Worm (Caenorhabditis elegans) whole organism, L1 larva: Measurements from ENCODE around the gene Y62F5A.9.
"Not testable (repeated sequence)": the region's sequence is repeated elsewhere in the genome, so short reads cannot be mapped to it uniquely, and the experiment has no call there.

Experiments
- C04F5.9 ChIP-seq: sonication (generic microtip); optimal IDR thresholded peaks from 2 replicates; lab custom pipeline; 2016; ENCODE audit warnings: missing genetic modification characterization, missing compliant biosample characterization
- C16A3.4 ChIP-seq: fragments of 150-350 bp; optimal IDR thresholded peaks from 2 replicates; lab custom pipeline; 2014; ENCODE audit warnings: missing biosample characterization, missing genetic modification characterization
- C34B4.2 ChIP-seq: sonication (generic microtip); optimal IDR thresholded peaks from 2 replicates; lab custom pipeline; 2017; ENCODE audit warnings: mild to moderate bottlenecking, missing genetic modification characterization, missing compliant biosample characterization
- aha-1 ChIP-seq: fragments of 150-350 bp; optimal IDR thresholded peaks from 2 replicates; lab custom pipeline; 2014; ENCODE audit warnings: missing biosample characterization, missing genetic modification characterization
- aly-2 ChIP-seq: fragments of 150-350 bp; optimal IDR thresholded peaks from 2 replicates; lab custom pipeline; 2014; ENCODE audit warnings: missing biosample characterization, missing genetic modification characterization
- ama-1 ChIP-seq: fragments of 150-350 bp; optimal IDR thresholded peaks from 2 replicates; lab custom pipeline; 2014
- dpl-1 ChIP-seq, 3 experiments: fragments of 150-350 bp in 2 of 3; sonication (generic microtip) in 1 of 3; optimal IDR thresholded peaks; 2 replicates each; lab custom pipeline; 2014 to 2017; ENCODE audit warnings: missing biosample characterization in 3 of 3, missing genetic modification characterization in 3 of 3, missing genetic modification reagents in 3 of 3
- dsc-1 ChIP-seq: sonication (generic microtip); optimal IDR thresholded peaks from 2 replicates; lab custom pipeline; 2016; ENCODE audit warnings: mild to moderate bottlenecking, missing genetic modification characterization, missing compliant biosample characterization
- elt-3 ChIP-seq, 6 experiments: fragments of 150-350 bp in 1 of 6; sonication (generic microtip); optimal IDR thresholded peaks; 2 replicates each; lab custom pipeline; 2017 to 2018; ENCODE audit warnings: missing biosample characterization in 6 of 6, missing genetic modification characterization in 6 of 6, inconsistent platforms in 1 of 6
- grh-1 ChIP-seq: fragments of 200-800 bp; sonication (Bioruptor generic); IDR thresholded peaks from 2 replicates; pipeline ENCODE4 v1.3.6; 2022; ENCODE audit warnings: missing genetic modification reagents, missing genetic modification characterization, missing compliant biosample characterization
- hlh-17 ChIP-seq: fragments of 200-800 bp; sonication (Bioruptor generic); optimal IDR thresholded peaks from 2 replicates; lab custom pipeline; 2018; ENCODE audit warnings: missing genetic modification characterization, mild to moderate bottlenecking, missing compliant biosample characterization, moderate library complexity, borderline replicate concordance
- hlh-4 ChIP-seq: sonication (generic microtip); optimal IDR thresholded peaks from 2 replicates; lab custom pipeline; 2016; ENCODE audit warnings: mild to moderate bottlenecking, missing genetic modification characterization, missing compliant biosample characterization
- hpl-2 ChIP-seq: fragments of 150-350 bp; optimal IDR thresholded peaks from 2 replicates; lab custom pipeline; 2014; ENCODE audit warnings: missing biosample characterization, missing genetic modification reagents, missing genetic modification characterization
- irx-1 ChIP-seq: sonication (generic microtip); optimal IDR thresholded peaks from 2 replicates; lab custom pipeline; 2016; ENCODE audit warnings: missing genetic modification characterization, missing compliant biosample characterization
- isw-1 ChIP-seq: fragments of 200-800 bp; sonication (Bioruptor generic); IDR thresholded peaks from 2 replicates; pipeline ENCODE4 v1.3.6; 2022; ENCODE audit warnings: missing genetic modification characterization, missing compliant biosample characterization
- jun-1 ChIP-seq: fragments of 150-350 bp; optimal IDR thresholded peaks from 2 replicates; lab custom pipeline; 2014; ENCODE audit warnings: missing biosample characterization, missing genetic modification reagents, missing genetic modification characterization
- lin-13 ChIP-seq: fragments of 150-350 bp; optimal IDR thresholded peaks from 2 replicates; lab custom pipeline; 2014; ENCODE audit warnings: missing biosample characterization, missing genetic modification reagents, missing genetic modification characterization
- lin-14 ChIP-seq: fragments of 200-800 bp; sonication (Bioruptor generic); optimal IDR thresholded peaks from 2 replicates; lab custom pipeline; 2018; ENCODE audit warnings: mild to moderate bottlenecking, missing genetic modification characterization, moderate library complexity, missing compliant biosample characterization
- lin-35 ChIP-seq, 2 experiments: fragments of 150-350 bp; optimal IDR thresholded peaks; 2 replicates each; lab custom pipeline; 2014; ENCODE audit warnings: missing biosample characterization in 2 of 2, missing genetic modification characterization in 2 of 2, missing genetic modification reagents in 2 of 2
- lir-3 ChIP-seq: sonication (generic microtip); optimal IDR thresholded peaks from 2 replicates; lab custom pipeline; 2016; ENCODE audit warnings: mild to moderate bottlenecking, missing genetic modification characterization, moderate library complexity, missing compliant biosample characterization; ENCODE audit not compliant: poor library complexity
- lsy-2 ChIP-seq, 2 experiments: fragments of 150-350 bp; optimal IDR thresholded peaks; 2 replicates each; lab custom pipeline; 2014; ENCODE audit warnings: missing biosample characterization in 2 of 2, missing genetic modification characterization in 2 of 2
- mab-9 ChIP-seq: fragments of 200-800 bp; sonication (Bioruptor generic); IDR thresholded peaks from 2 replicates; pipeline ENCODE4 v1.3.6; 2022; ENCODE audit warnings: missing genetic modification reagents, missing genetic modification characterization, missing compliant biosample characterization
- mef-2 ChIP-seq: fragments of 150-350 bp; optimal IDR thresholded peaks from 2 replicates; lab custom pipeline; 2014; ENCODE audit warnings: missing biosample characterization, missing genetic modification characterization
- nhr-11 ChIP-seq: fragments of 150-350 bp; optimal IDR thresholded peaks from 2 replicates; lab custom pipeline; 2014; ENCODE audit warnings: missing biosample characterization, missing genetic modification characterization
- nhr-12 ChIP-seq: sonication (generic microtip); optimal IDR thresholded peaks from 2 replicates; lab custom pipeline; 2017; ENCODE audit warnings: missing biosample characterization, missing genetic modification characterization
- nhr-19 ChIP-seq: fragments of 200-800 bp; sonication (Bioruptor generic); conservative IDR thresholded peaks from 2 replicates; pipeline ENCODE4 v1.3.6; 2022; ENCODE audit warnings: missing genetic modification characterization, missing compliant biosample characterization
- nhr-20 ChIP-seq: sonication (generic microtip); optimal IDR thresholded peaks from 2 replicates; lab custom pipeline; 2016; ENCODE audit warnings: mild to moderate bottlenecking, missing genetic modification characterization, missing compliant biosample characterization
- nhr-28 ChIP-seq: fragments of 150-350 bp; optimal IDR thresholded peaks from 2 replicates; lab custom pipeline; 2014; ENCODE audit warnings: missing biosample characterization, missing genetic modification characterization
- nhr-47 ChIP-seq: sonication (generic microtip); optimal IDR thresholded peaks from 2 replicates; lab custom pipeline; 2016; ENCODE audit warnings: mild to moderate bottlenecking, missing genetic modification characterization, moderate library complexity, missing compliant biosample characterization
- nhr-71 ChIP-seq: sonication (generic microtip); optimal IDR thresholded peaks from 2 replicates; lab custom pipeline; 2016; ENCODE audit warnings: mild to moderate bottlenecking, missing genetic modification characterization, moderate library complexity, missing compliant biosample characterization
- nhr-76 ChIP-seq: sonication (generic microtip); optimal IDR thresholded peaks from 2 replicates; lab custom pipeline; 2017; ENCODE audit warnings: missing biosample characterization, missing genetic modification characterization
- nhr-85 ChIP-seq: sonication (generic microtip); peaks from one replicate; lab custom pipeline; 2016; ENCODE audit warnings: missing genetic modification characterization, inconsistent platforms, missing compliant biosample characterization
- nhr-90 ChIP-seq: sonication (generic microtip); optimal IDR thresholded peaks from 2 replicates; lab custom pipeline; 2016; ENCODE audit warnings: mild to moderate bottlenecking, missing genetic modification characterization, missing compliant biosample characterization; ENCODE audit not compliant: poor library complexity
- pag-3 ChIP-seq: sonication (generic microtip); optimal IDR thresholded peaks from 2 replicates; lab custom pipeline; 2017; ENCODE audit warnings: missing genetic modification characterization, mild to moderate bottlenecking, missing compliant biosample characterization, antibody characterized with exemption, borderline replicate concordance; ENCODE audit not compliant: insufficient read depth
- rnt-1 ChIP-seq: sonication (generic microtip); optimal IDR thresholded peaks from 2 replicates; lab custom pipeline; 2016; ENCODE audit warnings: mild to moderate bottlenecking, missing genetic modification characterization, moderate library complexity, missing compliant biosample characterization
- skn-1 ChIP-seq: fragments of 150-350 bp; optimal IDR thresholded peaks from 2 replicates; lab custom pipeline; 2014; ENCODE audit warnings: missing biosample characterization, missing genetic modification characterization
- snpc-4 ChIP-seq: fragments of 150-350 bp; optimal IDR thresholded peaks from 2 replicates; lab custom pipeline; 2014; ENCODE audit warnings: missing biosample characterization, missing genetic modification characterization
- sptf-1 ChIP-seq: fragments of 150-350 bp; optimal IDR thresholded peaks from 2 replicates; lab custom pipeline; 2014; ENCODE audit warnings: missing biosample characterization, missing genetic modification characterization
- tlp-1 ChIP-seq: fragments of 150-350 bp; optimal IDR thresholded peaks from 2 replicates; lab custom pipeline; 2014; ENCODE audit warnings: missing biosample characterization, missing genetic modification characterization
- unc-130 ChIP-seq: fragments of 150-350 bp; optimal IDR thresholded peaks from 2 replicates; lab custom pipeline; 2017; ENCODE audit warnings: missing biosample characterization, missing genetic modification characterization, inconsistent platforms
- unc-86 ChIP-seq: sonication (generic microtip); optimal IDR thresholded peaks from 2 replicates; lab custom pipeline; 2016; ENCODE audit warnings: missing genetic modification characterization, missing compliant biosample characterization
- vab-15 ChIP-seq: sonication (generic microtip); optimal IDR thresholded peaks from 2 replicates; lab custom pipeline; 2017; ENCODE audit warnings: missing genotype, mild to moderate bottlenecking, missing genetic modification characterization, missing compliant biosample characterization
- xbp-1 ChIP-seq: sonication (generic microtip); optimal IDR thresholded peaks from 2 replicates; lab custom pipeline; 2016; ENCODE audit warnings: missing genetic modification characterization, missing compliant biosample characterization
- zag-1 ChIP-seq: fragments of 150-350 bp; optimal IDR thresholded peaks from 2 replicates; lab custom pipeline; 2014; ENCODE audit warnings: missing biosample characterization, missing genetic modification characterization
- zip-4 ChIP-seq: fragments of 200-800 bp; sonication (Bioruptor generic); optimal IDR thresholded peaks from 2 replicates; lab custom pipeline; 2018; ENCODE audit warnings: mild to moderate bottlenecking, missing genetic modification characterization, moderate library complexity, missing compliant biosample characterization
- ztf-11 ChIP-seq, 2 experiments: sonication (generic microtip); optimal IDR thresholded peaks; 2 replicates each; lab custom pipeline; 2016 to 2017; ENCODE audit warnings: missing genetic modification characterization in 2 of 2, missing biosample characterization in 1 of 2, missing compliant biosample characterization in 1 of 2

Gene Y62F5A.9

DNA sequence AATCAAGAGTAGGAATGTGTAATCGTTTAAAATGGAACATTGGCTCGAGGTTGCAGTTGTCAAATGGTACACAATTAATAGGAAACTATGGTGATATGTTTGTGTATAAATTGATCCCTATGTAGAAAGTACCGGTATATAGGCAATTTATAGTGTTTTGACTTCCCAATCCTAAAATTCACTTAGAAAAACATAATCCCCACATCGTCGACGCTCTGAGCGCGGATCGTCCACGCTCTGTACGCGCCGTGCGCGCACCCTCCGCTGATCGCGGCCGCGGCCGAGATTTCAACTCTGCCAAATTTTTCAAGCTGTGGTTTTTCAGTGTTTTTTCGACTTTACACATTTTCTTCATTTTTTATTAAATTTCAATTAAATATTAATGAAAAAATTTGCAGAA, 17.7 kb upstream of the Y62F5A.9 start, which contains the start of gene F54D5.17:
F54D5.17 (plus strand) TSS at position 301 of the 400 bp plus-strand sequence.
- TF ChIP-seq ztf-11 (tag; optimal IDR thresholded peaks at IDR 0.05; lab: Kevin White, UChicago) (no peak), aha-1 (tag; lab: Kevin White, UChicago) (no peak), nhr-19 (GFP tag; lab: Robert Waterston, UW) (no peak), hlh-4 (tag; lab: Kevin White, UChicago) (no peak), rnt-1 (tag; lab: Kevin White, UChicago) (no peak), vab-15 (tag; lab: Kevin White, UChicago) (no peak), jun-1 (tag; lab: Kevin White, UChicago) (no peak), tlp-1 (tag; lab: Kevin White, UChicago) (no peak), C34B4.2 (no peak), irx-1 (tag; lab: Kevin White, UChicago) (no peak), nhr-11 (no peak)

DNA sequence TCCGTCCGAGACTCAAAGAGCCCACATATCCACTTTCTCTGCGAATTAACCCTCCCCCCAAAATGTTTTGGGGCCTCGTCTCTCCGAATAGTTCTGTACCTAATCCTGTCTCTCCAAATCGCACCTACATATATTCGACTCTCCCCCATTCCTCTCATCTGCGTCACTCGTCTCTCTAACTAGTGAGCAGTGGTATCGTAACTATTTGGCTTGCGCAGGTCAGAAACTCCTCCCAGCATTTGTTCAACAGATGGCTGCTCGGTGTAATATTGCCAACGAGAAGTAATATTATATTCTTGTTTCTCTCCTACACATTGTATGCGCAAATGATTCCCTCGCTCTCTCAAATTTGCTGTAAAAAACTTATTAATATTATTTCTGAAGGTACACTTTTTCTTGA, 17.0 kb upstream of the Y62F5A.9 start, which contains the start of gene F54D5.24:
F54D5.24 (plus strand) TSS at position 316 of the 400 bp plus-strand sequence.
- TF ChIP-seq C04F5.9 (tag; lab: Kevin White, UChicago) (no peak), zag-1 (tag; lab: Kevin White, UChicago) (no peak), dpl-1 (GFP tag; optimal IDR thresholded peaks at IDR 0.05; lab: Kevin White, UChicago) (no peak), pag-3 (tag; lab: Kevin White, UChicago) (no peak), lsy-2 (tag; optimal IDR thresholded peaks at IDR 0.05; lab: Kevin White, UChicago) (no peak), rnt-1 (tag; lab: Kevin White, UChicago) (no peak), isw-1 (GFP tag; lab: Robert Waterston, UW) (no peak), mab-9 (GFP tag; lab: Robert Waterston, UW) (no peak), sptf-1 (tag; lab: Kevin White, UChicago) (no peak), jun-1 (tag; lab: Kevin White, UChicago) (no peak), skn-1 (tag; lab: Kevin White, UChicago) (no peak), lin-13 (no peak)

DNA sequence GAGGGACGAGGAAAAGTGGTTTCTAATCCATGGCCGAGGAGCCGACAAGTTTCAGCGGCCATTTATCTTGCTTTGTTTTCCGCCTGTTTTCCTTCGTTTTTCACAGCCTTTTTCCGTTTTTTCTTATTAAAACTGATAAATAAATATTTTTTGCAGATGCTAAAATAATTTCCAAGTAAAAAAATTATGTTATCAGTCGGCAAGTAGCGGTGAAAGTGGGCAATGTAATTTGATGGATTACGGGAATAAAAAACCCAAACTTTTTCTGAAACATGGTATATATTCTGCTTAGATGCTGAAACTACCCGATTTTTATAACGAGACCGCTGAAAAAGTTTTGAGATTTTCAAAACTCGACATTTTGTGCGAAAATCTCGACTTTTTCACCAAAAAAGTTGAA, 13.3 kb upstream of the Y62F5A.9 start, which contains the start of gene dhgd-1:
dhgd-1 (minus strand) TSS at position 101 of the 400 bp plus-strand sequence.
- TF ChIP-seq xbp-1 (tag; lab: Kevin White, UChicago); mef-2 (tag; lab: Kevin White, UChicago); isw-1 (GFP tag; lab: Robert Waterston, UW): not testable (repeated sequence)

- no peak for TF ChIP-seq nhr-76 (tag; lab: Kevin White, UChicago)
- TF ChIP-seq aly-2 (tag; lab: Kevin White, UChicago) = peak; percentile 89
- no peak for TF ChIP-seq unc-86 (tag; lab: Kevin White, UChicago)
- peak; percentile 36; the same call in 1 of the 2 replicates for TF ChIP-seq grh-1 (GFP tag; lab: Robert Waterston, UW)
- TF ChIP-seq elt-3 (tag; optimal IDR thresholded peaks at IDR 0.05; lab: Kevin White, UChicago) = peak in 2 of 6 experiments; percentile 23 to 75
- TF ChIP-seq lin-14 (GFP tag; lab: Kevin White, UChicago) = peak; percentile 61
- TF ChIP-seq unc-130 (tag; lab: Kevin White, UChicago) = peak; percentile 11
- TF ChIP-seq nhr-11 = no peak
- peak; percentile 57 for TF ChIP-seq nhr-47 (tag; lab: Kevin White, UChicago)
- peak; percentile 23 for TF ChIP-seq C16A3.4
- TF ChIP-seq skn-1 (tag; lab: Kevin White, UChicago) = peak; percentile 90
- TF ChIP-seq dsc-1 (tag; lab: Kevin White, UChicago) = peak; percentile 37
- peak; percentile 82 for TF ChIP-seq nhr-71 (tag; lab: Kevin White, UChicago)
- peak in 1 of 2 experiments; percentile 59 for TF ChIP-seq lin-35 (GFP tag; optimal IDR thresholded peaks at IDR 0.05; lab: Kevin White, UChicago)
- no peak for TF ChIP-seq nhr-28 (tag; lab: Kevin White, UChicago)
- peak; percentile 26 to 39 (median 38) for TF ChIP-seq dpl-1 (GFP tag; optimal IDR thresholded peaks at IDR 0.05; lab: Kevin White, UChicago)
- TF ChIP-seq snpc-4 = peak; percentile 19
- no peak for TF ChIP-seq hpl-2 (GFP tag; lab: Kevin White, UChicago)
- TF ChIP-seq nhr-12 = no peak
- peak; percentile 99 for TF ChIP-seq ama-1
- no peak for TF ChIP-seq mef-2 (tag; lab: Kevin White, UChicago)
- TF ChIP-seq sptf-1 (tag; lab: Kevin White, UChicago) = no peak
- TF ChIP-seq nhr-20 (tag; lab: Kevin White, UChicago) = peak; percentile 61
- TF ChIP-seq zip-4 (GFP tag; lab: Kevin White, UChicago) = peak; percentile 13
- no peak for TF ChIP-seq hlh-17 (GFP tag; lab: Kevin White, UChicago)
- TF ChIP-seq nhr-85 (tag; lab: Kevin White, UChicago) = peak; percentile 91
- peak; percentile 70 for TF ChIP-seq nhr-90 (tag; lab: Kevin White, UChicago)
- TF ChIP-seq lir-3 (tag; lab: Kevin White, UChicago) = peak; percentile 22
Observed at ce11 chrII:11547254-11547687, 8.6 kb upstream of the Y62F5A.9 start, which contains the start of gene F54D5.7. F54D5.7 (plus strand) TSS chrII:11547517.
